Fruit fly (Drosophila melanogaster) Kc167 (cell line): ENCODE measurements around the gene MED19.

Experiments used
- Myc ChIP-seq: fragments of >200 bp; optimal IDR thresholded peaks from 2 replicates; lab custom pipeline; 2017; ENCODE audit warnings: missing external identifiers
- h ChIP-seq: fragments of >200 bp; optimal IDR thresholded peaks from 3 replicates; lab custom pipeline; 2018; ENCODE audit warnings: missing external identifiers
- insv ChIP-seq: fragments of >200 bp; optimal IDR thresholded peaks from 3 replicates; lab custom pipeline; 2018; ENCODE audit warnings: missing external identifiers
- ttk ChIP-seq: sonication (Bioruptor generic); optimal IDR thresholded peaks from 2 replicates; lab custom pipeline; 2017; ENCODE audit warnings: missing external identifiers

- no peak for TF ChIP-seq ttk
- no peak for TF ChIP-seq h (lab: Kevin White, UChicago)
- no peak for TF ChIP-seq Myc (lab: Kevin White, UChicago)
- TF ChIP-seq insv (lab: Kevin White, UChicago) = no peak
Measured at dm6 chr3L:17808597-17809213, 37.6 kb downstream of the MED19 start, which contains the start of gene CG32191.
